Fruit fly (Drosophila melanogaster): ENCODE results near the gene Rala.

dm6 chrX:3750232-3751075, 31.0 kb upstream of the Rala start:
- TF ChIP-seq psq (optimal IDR thresholded peaks at IDR 0.05) = no peak
- TF ChIP-seq usp (GFP tag; optimal IDR thresholded peaks at IDR 0.05) = no peak
- no peak for TF ChIP-seq CG8478 (optimal IDR thresholded peaks at IDR 0.05)

Data from whole organism.